Fruit fly (Drosophila melanogaster): Measurements from ENCODE around the gene zye.

DNA sequence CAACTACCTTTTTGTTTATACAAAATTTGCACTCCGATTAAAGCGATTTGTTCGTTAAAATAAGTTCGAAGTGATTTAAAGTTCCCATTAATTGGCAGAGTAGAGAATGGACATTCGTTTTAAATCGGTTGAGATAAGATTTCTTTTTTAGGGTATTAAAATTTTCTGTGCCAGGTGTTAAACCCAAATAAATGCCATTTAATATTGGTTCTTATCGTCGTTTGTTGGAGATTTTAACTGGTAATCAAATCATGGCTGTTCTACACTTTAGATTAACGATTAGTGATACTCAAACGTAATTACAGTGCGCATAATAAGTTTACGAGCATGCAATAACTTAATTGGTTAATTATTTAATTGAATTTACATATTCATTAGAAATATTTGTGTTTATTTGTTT is 49.0 kb downstream of the zye start:
- TF ChIP-seq toe (GFP tag; optimal IDR thresholded peaks at IDR 0.05) (no peak), CG7101 (tag; optimal IDR thresholded peaks at IDR 0.05) (no peak), kay (GFP tag; ENCODE audit: borderline replicate concordance) (no peak), Mnt (GFP tag; optimal IDR thresholded peaks at IDR 0.05) (no peak), CG7045 (GFP tag; optimal IDR thresholded peaks at IDR 0.05) (no peak), CG12768 (GFP tag; optimal IDR thresholded peaks at IDR 0.05) (no peak), Hr96 (GFP tag; optimal IDR thresholded peaks at IDR 0.05) (no peak), pad (GFP tag; optimal IDR thresholded peaks at IDR 0.05) (no peak), Crg-1 (GFP tag; optimal IDR thresholded peaks at IDR 0.05) (no peak), CG11617 (GFP tag; optimal IDR thresholded peaks at IDR 0.05) (no peak), tj (GFP tag; optimal IDR thresholded peaks at IDR 0.05) (no peak), bab1 (GFP tag; optimal IDR thresholded peaks at IDR 0.05) (no peak), Clk (GFP tag; optimal IDR thresholded peaks at IDR 0.05) (no peak), ovo (GFP tag; optimal IDR thresholded peaks at IDR 0.05) (no peak)

All from whole organism, adult.